Fruit fly (Drosophila melanogaster) whole organism, embryonic: ENCODE measurements around the gene CG33307.

Experiments used
- Adf1 ChIP-seq: fragments of 200-800 bp; sonication (Bioruptor generic); IDR thresholded peaks from 2 replicates; pipeline ENCODE4 v1.3.6; 2022; ENCODE audit warnings: missing biosample characterization, missing genetic modification characterization
- Atf6 ChIP-seq: fragments of 200-800 bp; sonication (Bioruptor generic); IDR thresholded peaks from 2 replicates; pipeline ENCODE4 v1.3.6; 2022; ENCODE audit warnings: missing biosample characterization, missing genetic modification characterization
- Awh ChIP-seq: fragments of 200-800 bp; sonication (Bioruptor generic); IDR thresholded peaks from 2 replicates; pipeline ENCODE4, ENCODE4 v1.3.6; 2022; ENCODE audit warnings: missing biosample characterization, missing genetic modification characterization
- CG10543 ChIP-seq: fragments of 200-800 bp; sonication (Bioruptor generic); optimal IDR thresholded peaks from 3 replicates; lab custom pipeline; 2017; ENCODE audit warnings: missing biosample characterization, mild to moderate bottlenecking, missing genetic modification characterization, moderate library complexity
- CG11695 ChIP-seq: fragments of 200-800 bp; sonication (Bioruptor generic); IDR thresholded peaks from 3 replicates; pipeline ENCODE4 v1.3.6; 2022; ENCODE audit warnings: missing biosample characterization, missing genetic modification characterization
- CG12659 ChIP-seq: fragments of 200-800 bp; sonication (Bioruptor generic); optimal IDR thresholded peaks from 3 replicates; lab custom pipeline; 2017; ENCODE audit warnings: mild to moderate bottlenecking, missing biosample characterization, missing genetic modification reagents, missing genetic modification characterization
- CG12769 ChIP-seq: fragments of 200-800 bp; sonication (Bioruptor generic); optimal IDR thresholded peaks from 2 replicates; lab custom pipeline; 2019; ENCODE audit warnings: missing biosample characterization, mild to moderate bottlenecking, missing genetic modification characterization, moderate library complexity
- CG13287 ChIP-seq: fragments of 200-800 bp; sonication (Bioruptor generic); IDR thresholded peaks from 2 replicates; pipeline ENCODE4 v1.3.6; 2022; ENCODE audit warnings: missing biosample characterization, missing genetic modification characterization; ENCODE audit not compliant: partially characterized antibody
- CG13775 ChIP-seq: fragments of 200-800 bp; sonication (Bioruptor generic); optimal IDR thresholded peaks from 3 replicates; lab custom pipeline; 2017; ENCODE audit warnings: missing biosample characterization, mild to moderate bottlenecking, missing genetic modification characterization
- CG15514 ChIP-seq: fragments of 200-800 bp; sonication (Bioruptor generic); optimal IDR thresholded peaks from 3 replicates; lab custom pipeline; 2017; ENCODE audit warnings: missing biosample characterization, missing genetic modification characterization, mild to moderate bottlenecking, moderate library complexity, missing genetic modification reagents
- CG17328 ChIP-seq: fragments of 200-800 bp; sonication (Bioruptor generic); IDR thresholded peaks from 2 replicates; pipeline ENCODE4 v1.3.6; 2022; ENCODE audit warnings: missing biosample characterization, missing genetic modification characterization
- CG2129 ChIP-seq: fragments of 200-800 bp; sonication (Bioruptor generic); IDR thresholded peaks from 2 replicates; pipeline ENCODE4 v1.3.6; 2022; ENCODE audit warnings: missing biosample characterization, missing genetic modification characterization; ENCODE audit not compliant: partially characterized antibody
- CG2199 ChIP-seq: fragments of 200-800 bp; sonication (Bioruptor generic); IDR thresholded peaks from 3 replicates; pipeline ENCODE4 v1.3.6; 2022; ENCODE audit warnings: missing biosample characterization, missing genetic modification characterization
- CG2889 ChIP-seq: fragments of 200-800 bp; sonication (Bioruptor generic); IDR thresholded peaks from 3 replicates; pipeline ENCODE4 v1.3.6; 2022; ENCODE audit warnings: missing biosample characterization, missing genetic modification characterization
- CG30403 ChIP-seq: fragments of 200-800 bp; sonication (Bioruptor generic); optimal IDR thresholded peaks from 3 replicates; lab custom pipeline; 2016; ENCODE audit warnings: missing biosample characterization, missing genetic modification characterization
- CG31388 ChIP-seq: fragments of 200-800 bp; sonication (Bioruptor generic); optimal IDR thresholded peaks from 2 replicates; lab custom pipeline; 2016; ENCODE audit warnings: missing biosample characterization, missing genetic modification characterization
- CG34376 ChIP-seq: fragments of 200-800 bp; sonication (Bioruptor generic); optimal IDR thresholded peaks from 2 replicates; lab custom pipeline; 2018; ENCODE audit warnings: missing biosample characterization, mild to moderate bottlenecking, missing genetic modification characterization
- CG34422 ChIP-seq: fragments of 200-800 bp; sonication (Bioruptor generic); IDR thresholded peaks from 3 replicates; pipeline ENCODE4 v1.3.6; 2022; ENCODE audit warnings: missing biosample characterization, missing genetic modification characterization
- CG4617 ChIP-seq: fragments of 200-800 bp; sonication (Bioruptor generic); optimal IDR thresholded peaks from 3 replicates; lab custom pipeline; 2016; ENCODE audit warnings: missing biosample characterization, missing genetic modification characterization, borderline replicate concordance
- CG7357 ChIP-seq: fragments of 200-800 bp; sonication (Bioruptor generic); IDR thresholded peaks from 3 replicates; pipeline ENCODE4 v1.3.6; 2022; ENCODE audit warnings: missing biosample characterization, missing genetic modification characterization
- CG8765 ChIP-seq: fragments of 200-800 bp; sonication (Bioruptor generic); IDR thresholded peaks from 2 replicates; pipeline ENCODE4 v1.3.6; 2022; ENCODE audit warnings: missing biosample characterization, missing genetic modification characterization
- CG8944 ChIP-seq: fragments of 200-800 bp; sonication (Bioruptor generic); optimal IDR thresholded peaks from 3 replicates; lab custom pipeline; 2016; ENCODE audit warnings: missing biosample characterization, missing genetic modification characterization
- CG9437 ChIP-seq: fragments of 200-800 bp; sonication (Bioruptor generic); optimal IDR thresholded peaks from 2 replicates; lab custom pipeline; 2018; ENCODE audit warnings: missing biosample characterization, mild to moderate bottlenecking, missing genetic modification characterization
- CkIIα-i1 ChIP-seq: fragments of 200-800 bp; sonication (Bioruptor generic); IDR thresholded peaks from 2 replicates; pipeline ENCODE4 v1.3.6; 2022; ENCODE audit warnings: missing biosample characterization, missing genetic modification characterization
- D19B ChIP-seq: fragments of 200-800 bp; sonication (Bioruptor generic); optimal IDR thresholded peaks from 2 replicates; lab custom pipeline; 2017; ENCODE audit warnings: missing biosample characterization, mild to moderate bottlenecking, missing genetic modification characterization
- Hand ChIP-seq: fragments of 200-800 bp; sonication (Bioruptor generic); optimal IDR thresholded peaks from 2 replicates; lab custom pipeline; 2017; ENCODE audit warnings: mild to moderate bottlenecking, missing biosample characterization, missing genetic modification reagents, missing genetic modification characterization
- Hsf ChIP-seq: fragments of 200-800 bp; sonication (Bioruptor generic); optimal IDR thresholded peaks from 3 replicates; lab custom pipeline; 2016; ENCODE audit warnings: missing biosample characterization, missing genetic modification characterization
- NK7.1 ChIP-seq: fragments of 200-800 bp; sonication (Bioruptor generic); optimal IDR thresholded peaks from 3 replicates; lab custom pipeline; 2016; ENCODE audit warnings: missing biosample characterization, missing genetic modification characterization
- Optix ChIP-seq: fragments of 200-800 bp; sonication (Bioruptor generic); IDR thresholded peaks from 3 replicates; pipeline ENCODE4 v1.3.6; 2022; ENCODE audit warnings: missing biosample characterization, missing genetic modification characterization
- Pdp1 ChIP-seq, 2 experiments: fragments of 200-800 bp; sonication (Bioruptor generic); optimal IDR thresholded peaks; 3 replicates each; lab custom pipeline; 2016; ENCODE audit warnings: missing biosample characterization in 2 of 2, missing genetic modification characterization in 2 of 2, mild to moderate bottlenecking in 1 of 2, moderate library complexity in 1 of 2
- Poxn ChIP-seq: fragments of 200-800 bp; sonication (Bioruptor generic); IDR thresholded peaks from 2 replicates; pipeline ENCODE4 v1.3.6; 2022; ENCODE audit warnings: missing biosample characterization, missing genetic modification characterization
- TFAM ChIP-seq: fragments of 200-800 bp; sonication (Bioruptor generic); optimal IDR thresholded peaks from 2 replicates; lab custom pipeline; 2017; ENCODE audit warnings: missing biosample characterization, missing genetic modification characterization, inconsistent platforms
- abd-A ChIP-seq: fragments of 200-800 bp; sonication (Bioruptor generic); optimal IDR thresholded peaks from 3 replicates; lab custom pipeline; 2019; ENCODE audit warnings: missing biosample characterization, mild to moderate bottlenecking, missing genetic modification characterization, moderate library complexity
- cg ChIP-seq: fragments of 200-800 bp; sonication (Bioruptor generic); optimal IDR thresholded peaks from 3 replicates; lab custom pipeline; 2019; ENCODE audit warnings: missing biosample characterization, mild to moderate bottlenecking, missing genetic modification characterization, moderate library complexity
- chinmo ChIP-seq: fragments of 200-800 bp; sonication (Bioruptor generic); IDR thresholded peaks from 4 replicates; pipeline ENCODE4 v1.3.6; 2022; ENCODE audit warnings: missing biosample characterization, missing genetic modification characterization; ENCODE audit not compliant: partially characterized antibody
- cwo ChIP-seq: fragments of 200-800 bp; sonication (Bioruptor generic); optimal IDR thresholded peaks from 3 replicates; lab custom pipeline; 2017; ENCODE audit warnings: missing biosample characterization, missing genetic modification characterization, mild to moderate bottlenecking, moderate library complexity, missing genetic modification reagents
- fu2 ChIP-seq: fragments of 200-800 bp; sonication (Bioruptor generic); optimal IDR thresholded peaks from 2 replicates; lab custom pipeline; 2016; ENCODE audit warnings: missing biosample characterization, missing genetic modification characterization
- gcm ChIP-seq: fragments of 200-800 bp; sonication (Bioruptor generic); optimal IDR thresholded peaks from 2 replicates; lab custom pipeline; 2019; ENCODE audit warnings: missing biosample characterization, mild to moderate bottlenecking, missing genetic modification characterization, moderate library complexity
- kay ChIP-seq: fragments of 200-800 bp; sonication (Bioruptor generic); optimal IDR thresholded peaks from 2 replicates; lab custom pipeline; 2016; ENCODE audit warnings: missing biosample characterization, missing genetic modification characterization
- mirr ChIP-seq: fragments of 200-800 bp; sonication (Bioruptor generic); optimal IDR thresholded peaks from 3 replicates; lab custom pipeline; 2018; ENCODE audit warnings: missing biosample characterization, mild to moderate bottlenecking, missing genetic modification characterization
- nerfin-1 ChIP-seq: fragments of 200-800 bp; sonication (Bioruptor generic); optimal IDR thresholded peaks from 3 replicates; lab custom pipeline; 2019; ENCODE audit warnings: missing biosample characterization, mild to moderate bottlenecking, missing genetic modification characterization, moderate library complexity
- peb ChIP-seq: fragments of 200-800 bp; sonication (Bioruptor generic); IDR thresholded peaks from 2 replicates; pipeline ENCODE4 v1.3.6; 2022; ENCODE audit warnings: missing biosample characterization, missing genetic modification characterization
- prd ChIP-seq, 3 experiments: fragments of >200 bp in 2 of 3; fragments of 200-800 bp in 1 of 3; sonication (Bioruptor generic) in 1 of 3; optimal IDR thresholded peaks in 2 of 3; IDR thresholded peaks in 1 of 3; 2 replicates in 2 of 3; 3 replicates in 1 of 3; pipeline versions ENCODE4 v1.3.6 to Lab custom; 2017 to 2022; ENCODE audit warnings: missing biosample characterization in 1 of 3, missing genetic modification characterization in 1 of 3
- sens-2 ChIP-seq: fragments of 200-800 bp; sonication (Bioruptor generic); IDR thresholded peaks from 2 replicates; pipeline ENCODE4 v1.3.6; 2022; ENCODE audit warnings: missing biosample characterization, missing genetic modification characterization
- sr ChIP-seq: fragments of 200-800 bp; sonication (Bioruptor generic); IDR thresholded peaks from 3 replicates; pipeline ENCODE4 v1.3.6; 2022; ENCODE audit warnings: missing biosample characterization, missing genetic modification characterization
- sug ChIP-seq: fragments of 200-800 bp; optimal IDR thresholded peaks from 2 replicates; lab custom pipeline; 2019; ENCODE audit warnings: missing biosample characterization, mild to moderate bottlenecking, missing genetic modification characterization, moderate library complexity
- usp ChIP-seq: fragments of >200 bp; optimal IDR thresholded peaks from 2 replicates; lab custom pipeline; 2017; ENCODE audit warnings: missing biosample characterization, missing genetic modification characterization
- yki ChIP-seq: fragments of >200 bp; optimal IDR thresholded peaks from 3 replicates; lab custom pipeline; 2018

CG33307 gene

dm6 chr2L:13841508-13841907 lies at the start of gene CG33307:
CG33307 (minus strand) TSS chr2L:13841520.
- TF ChIP-seq Atf6 (0 out of 2 replicates have a peak, but pooled peaks have one; percentile 12), CG34422 (GFP tag; lab: Robert Waterston, UW) (no peak), fu2 (no peak), CG15514 (GFP tag; lab: Kevin White, UChicago) (no peak), CG8765 (GFP tag; lab: Robert Waterston, UW) (no peak), usp (no peak), Optix (GFP tag; lab: Robert Waterston, UW) (no peak), prd (optimal IDR thresholded peaks at IDR 0.05; lab: Kevin White, UChicago) (no peak), prd (GFP tag; IDR thresholded peaks at IDR 0.05; lab: Robert Waterston, UW) (no peak), CG7357 (GFP tag; lab: Robert Waterston, UW) (no peak), sug (tag; lab: Kevin White, UChicago) (peak; percentile 73), Hand (GFP tag; lab: Kevin White, UChicago) (no peak), NK7.1 (GFP tag; lab: Kevin White, UChicago) (no peak), CG4617 (GFP tag; lab: Kevin White, UChicago) (no peak), CG12769 (peak; percentile 21), CG30403 (GFP tag; lab: Kevin White, UChicago) (no peak), CG17328 (GFP tag; lab: Robert Waterston, UW) (no peak), CG34376 (peak; percentile 73), D19B (no peak), mirr (GFP tag; lab: Kevin White, UChicago) (peak; percentile 2), cwo (GFP tag; lab: Kevin White, UChicago) (peak; percentile 67), CG2129 (GFP tag; lab: Robert Waterston, UW) (no peak), CkIIα-i1 (GFP tag; lab: Robert Waterston, UW) (no peak)

- TF ChIP-seq CG13287 (GFP tag; lab: Robert Waterston, UW) (no peak), TFAM (GFP tag; lab: Kevin White, UChicago) (no peak), Pdp1 (GFP tag; optimal IDR thresholded peaks at IDR 0.05; lab: Kevin White, UChicago) (peak in 1 of 2 experiments; percentile 82)
Measured at dm6 chr2L:13889934-13890333, 48.6 kb upstream of the CG33307 start.

DNA sequence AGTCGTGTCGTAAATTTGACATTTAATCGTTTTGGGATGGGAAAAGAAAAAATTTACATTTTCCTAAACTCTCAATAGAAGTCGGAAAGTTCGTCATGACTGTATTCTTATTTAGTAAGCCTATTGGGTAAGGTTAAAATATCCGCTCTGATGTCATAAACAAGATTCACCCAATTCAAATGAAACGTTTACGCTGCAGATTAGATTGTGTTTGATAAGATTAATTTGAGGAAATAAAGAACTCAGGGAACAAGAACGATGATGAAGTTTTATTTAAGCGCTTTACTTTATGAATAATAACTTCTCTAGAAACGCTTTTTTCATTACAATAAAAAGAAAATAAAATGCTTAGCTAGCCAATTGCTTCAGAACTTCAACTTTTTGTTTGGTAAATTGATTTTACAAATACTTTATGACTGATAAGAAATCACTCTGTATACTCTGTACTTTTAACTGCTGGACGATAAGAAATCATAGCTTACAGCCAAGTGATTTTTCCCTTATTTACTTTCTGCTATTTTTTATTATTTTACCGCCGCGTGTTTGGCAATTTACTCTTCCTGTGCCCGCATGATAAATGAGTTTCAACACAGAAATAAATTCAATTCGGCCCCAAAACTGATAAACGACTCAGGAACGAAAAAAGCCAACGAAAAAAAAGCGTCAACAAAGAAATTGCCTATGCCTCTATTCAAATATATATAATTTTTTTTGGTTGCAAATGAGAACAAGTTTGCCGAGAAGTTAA lies 45.2 kb upstream of the CG33307 start:
- TF ChIP-seq chinmo (GFP tag; lab: Robert Waterston, UW) (no peak), CG9437 (GFP tag; lab: Kevin White, UChicago) (no peak), yki (lab: Kevin White, UChicago) (no peak), CG13775 (GFP tag; lab: Kevin White, UChicago) (no peak), nerfin-1 (tag; lab: Kevin White, UChicago) (no peak), CG31388 (no peak), peb (GFP tag; lab: Robert Waterston, UW) (no peak), CG8944 (GFP tag; lab: Kevin White, UChicago) (no peak), Awh (GFP tag; lab: Robert Waterston, UW) (no peak), sens-2 (peak; percentile 24; the same call in 1 of the 2 replicates), gcm (peak; percentile 5), CG11695 (GFP tag; lab: Robert Waterston, UW) (no peak), kay (GFP tag; lab: Kevin White, UChicago) (no peak), sr (GFP tag; lab: Robert Waterston, UW) (no peak), Poxn (GFP tag; lab: Robert Waterston, UW) (no peak), Adf1 (no peak), CG12659 (GFP tag; lab: Kevin White, UChicago) (no peak), CG2199 (GFP tag; lab: Robert Waterston, UW) (peak; percentile 99), abd-A (no peak), cg (GFP tag; lab: Kevin White, UChicago) (no peak), CG10543 (GFP tag; lab: Kevin White, UChicago) (peak; percentile 19), CG2889 (GFP tag; lab: Robert Waterston, UW) (no peak), Hsf (GFP tag; lab: Kevin White, UChicago) (no peak)
